Worm (Caenorhabditis elegans): Measurements from ENCODE around the gene gap-2.

DNA sequence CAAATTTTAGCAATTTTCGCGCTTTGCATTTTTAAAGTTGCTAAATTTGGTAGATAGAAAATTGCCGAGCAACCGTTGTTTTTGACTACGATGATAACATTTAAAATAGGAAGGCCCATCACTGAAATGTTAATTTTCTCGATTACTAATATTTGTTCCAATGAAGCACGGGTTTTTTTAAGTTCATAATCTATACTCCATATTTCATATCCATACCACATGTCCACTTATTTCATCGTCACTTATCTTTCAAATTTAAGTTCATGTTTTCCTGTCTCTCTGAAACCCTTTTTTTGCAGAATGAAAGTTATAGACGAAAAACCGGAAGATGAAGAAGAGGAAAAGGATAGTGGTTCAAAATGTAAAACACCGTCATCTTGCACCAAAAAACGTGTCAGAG, at the start of gene gap-2:
- TF ChIP-seq cog-1 (tag; optimal IDR thresholded peaks at IDR 0.05) = no peak
- no peak for TF ChIP-seq flt-1 (GFP tag; IDR thresholded peaks at IDR 0.05)
- no peak for TF ChIP-seq ref-1 (GFP tag; conservative IDR thresholded peaks at IDR 0.05)
- TF ChIP-seq T22C8.4 (GFP tag; IDR thresholded peaks at IDR 0.05) = no peak
- no peak for TF ChIP-seq klf-2 (GFP tag; conservative IDR thresholded peaks at IDR 0.05)

All from whole organism, midembryonic.